Worm (Caenorhabditis elegans) whole organism, young adult: ENCODE measurements around the gene paa-1.

Experiments used
- ceh-91 ChIP-seq: fragments of 200-800 bp; sonication (Bioruptor generic); IDR thresholded peaks from 2 replicates; pipeline ENCODE4 v1.3.6; 2022; ENCODE audit warnings: missing genetic modification reagents, missing genetic modification characterization, missing compliant biosample characterization
- egl-44 ChIP-seq: fragments of 200-800 bp; sonication (Bioruptor generic); IDR thresholded peaks from 2 replicates; pipeline ENCODE4 v1.3.6; 2022; ENCODE audit warnings: missing genetic modification reagents, missing genetic modification characterization, missing compliant biosample characterization
- fkh-3 ChIP-seq: sonication (generic microtip); optimal IDR thresholded peaks from 2 replicates; lab custom pipeline; 2016; ENCODE audit warnings: mild to moderate bottlenecking, missing genetic modification characterization, missing compliant biosample characterization
- mes-4 ChIP-seq: sonication (generic microtip); optimal IDR thresholded peaks from 2 replicates; lab custom pipeline; 2016; ENCODE audit warnings: missing genotype, missing genetic modification characterization, missing compliant biosample characterization
- pbrm-1 ChIP-seq: fragments of 200-800 bp; sonication (Bioruptor generic); IDR thresholded peaks from 2 replicates; pipeline ENCODE4 v1.3.6; 2022; ENCODE audit warnings: missing genetic modification reagents, missing genetic modification characterization, missing compliant biosample characterization
- pha-4 ChIP-seq: fragments of 150-350 bp; sonication (generic microtip); optimal IDR thresholded peaks from 2 replicates; lab custom pipeline; 2014; ENCODE audit warnings: missing biosample characterization, missing genetic modification reagents, missing genetic modification characterization
- zim-3 ChIP-seq: sonication (generic microtip); optimal IDR thresholded peaks from 2 replicates; lab custom pipeline; 2017; ENCODE audit warnings: mild to moderate bottlenecking, missing genetic modification characterization, moderate library complexity, missing compliant biosample characterization

DNA sequence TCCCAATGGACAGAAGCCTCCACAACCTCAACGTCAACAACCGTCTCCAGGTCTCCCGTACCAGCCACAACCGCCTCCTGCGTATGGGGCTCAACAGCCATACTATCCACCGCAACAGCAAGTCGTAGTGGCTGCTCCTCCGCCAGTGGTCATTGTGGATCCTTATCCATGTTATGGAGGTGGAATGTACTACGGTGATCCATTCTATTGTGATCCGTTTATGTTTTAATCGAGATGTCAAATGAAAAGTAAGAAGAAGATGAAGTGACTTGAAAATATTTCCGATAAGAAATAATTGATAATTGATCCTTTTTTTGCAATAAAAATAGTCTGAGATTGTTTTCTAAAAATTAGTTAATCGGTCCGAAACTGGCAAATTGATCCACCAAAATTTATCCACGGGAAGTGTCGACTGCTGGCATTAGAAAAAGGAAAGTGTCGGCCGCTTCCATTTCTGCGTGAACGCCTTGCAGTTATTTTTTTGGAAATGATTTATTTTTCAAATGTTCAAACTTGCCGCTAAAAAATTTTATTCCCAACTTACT, 28.4 kb downstream of the paa-1 start, which contains the start of the genes R02F2.6 and R02F2.5:
- TF ChIP-seq zim-3 (tag; lab: Kevin White, UChicago) (no peak), mes-4 (tag; lab: Kevin White, UChicago) (no peak), pha-4 (no peak), ceh-91 (no peak), egl-44 (GFP tag; lab: Robert Waterston, UW) (no peak), fkh-3 (tag; lab: Kevin White, UChicago) (no peak), pbrm-1 (GFP tag; lab: Robert Waterston, UW) (no peak)
